Worm (Caenorhabditis elegans) whole organism, young adult: Measurements from ENCODE around the gene kqt-1.

Experiments used
- B0035.1 ChIP-seq: sonication (generic microtip); optimal IDR thresholded peaks from 2 replicates; lab custom pipeline; 2016; ENCODE audit warnings: missing genetic modification characterization, mild to moderate bottlenecking, missing compliant biosample characterization, missing genotype, missing genetic modification reagents
- unc-62 ChIP-seq: fragments of 150-350 bp; optimal IDR thresholded peaks from 2 replicates; lab custom pipeline; 2014; ENCODE audit warnings: missing biosample characterization, missing genetic modification reagents, missing genetic modification characterization

DNA sequence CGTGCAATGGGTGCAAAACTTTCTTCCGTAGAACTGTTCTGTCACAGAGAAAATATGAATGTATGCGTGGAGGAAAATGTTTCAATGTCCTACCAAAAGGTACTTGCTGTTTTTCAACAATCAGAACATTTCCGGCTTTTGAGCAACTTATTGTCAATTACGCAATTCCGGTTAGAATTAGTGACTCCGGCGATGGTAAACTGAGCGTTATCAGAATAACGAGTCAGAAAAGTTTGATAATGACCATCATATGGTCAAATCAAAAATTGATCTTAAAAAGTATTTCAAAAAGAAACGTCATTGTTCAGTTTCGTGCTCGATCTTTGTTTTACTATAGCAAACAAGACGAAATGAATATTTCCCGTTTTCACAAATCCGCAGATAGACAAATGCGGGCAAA is 38.0 kb downstream of the kqt-1 start:
- TF ChIP-seq B0035.1 (no peak), unc-62 (GFP tag; lab: Kevin White, UChicago) (no peak)
